Worm (Caenorhabditis elegans) whole organism, L3 larva: Measurements from ENCODE around the gene csa-1.

Source experiments
- R02D3.7 ChIP-seq: fragments of 150-350 bp; optimal IDR thresholded peaks from 2 replicates; lab custom pipeline; 2014; ENCODE audit warnings: missing biosample characterization, missing genetic modification characterization
- ZK546.5 ChIP-seq: sonication (generic microtip); optimal IDR thresholded peaks from 2 replicates; lab custom pipeline; 2017; ENCODE audit warnings: missing biosample characterization, missing genetic modification characterization
- ceh-28 ChIP-seq: fragments of 150-350 bp; optimal IDR thresholded peaks from 2 replicates; lab custom pipeline; 2014; ENCODE audit warnings: missing biosample characterization, missing genetic modification reagents, missing genetic modification characterization
- ceh-82 ChIP-seq: fragments of 150-350 bp; optimal IDR thresholded peaks from 2 replicates; lab custom pipeline; 2014; ENCODE audit warnings: missing biosample characterization, missing genetic modification characterization
- ceh-9 ChIP-seq: sonication (generic microtip); optimal IDR thresholded peaks from 2 replicates; lab custom pipeline; 2018; ENCODE audit warnings: missing biosample characterization, missing genetic modification characterization
- egl-27 ChIP-seq: sonication (generic microtip); optimal IDR thresholded peaks from 4 replicates; lab custom pipeline; 2017; ENCODE audit warnings: missing biosample characterization, missing genetic modification reagents, missing genetic modification characterization
- egl-5 ChIP-seq: fragments of 150-350 bp; optimal IDR thresholded peaks from 2 replicates; lab custom pipeline; 2017; ENCODE audit warnings: missing biosample characterization, missing genetic modification reagents, missing genetic modification characterization, inconsistent platforms
- elt-1 ChIP-seq: fragments of 150-350 bp; optimal IDR thresholded peaks from 2 replicates; lab custom pipeline; 2014; ENCODE audit warnings: missing biosample characterization, missing genetic modification characterization
- eor-1 ChIP-seq, 2 experiments: fragments of 150-350 bp; optimal IDR thresholded peaks; 2 replicates each; lab custom pipeline; 2014 to 2018; ENCODE audit warnings: missing biosample characterization in 2 of 2, missing genetic modification characterization in 2 of 2
- fkh-10 ChIP-seq: sonication (generic microtip); optimal IDR thresholded peaks from 2 replicates; lab custom pipeline; 2017; ENCODE audit warnings: missing biosample characterization, missing genetic modification reagents, missing genetic modification characterization
- jun-1 ChIP-seq: fragments of 150-350 bp; optimal IDR thresholded peaks from 2 replicates; lab custom pipeline; 2014; ENCODE audit warnings: missing biosample characterization, missing genetic modification reagents, missing genetic modification characterization
- lin-15B ChIP-seq: fragments of 150-350 bp; optimal IDR thresholded peaks from 2 replicates; lab custom pipeline; 2014; ENCODE audit warnings: missing biosample characterization, missing genetic modification characterization
- lsy-12 ChIP-seq: sonication (generic microtip); optimal IDR thresholded peaks from 2 replicates; lab custom pipeline; 2016; ENCODE audit warnings: mild to moderate bottlenecking, missing genetic modification characterization, missing compliant biosample characterization
- mdl-1 ChIP-seq: fragments of 150-350 bp; optimal IDR thresholded peaks from 2 replicates; lab custom pipeline; 2014; ENCODE audit warnings: missing biosample characterization, missing genetic modification characterization
- mml-1 ChIP-seq: fragments of 150-350 bp; sonication (generic microtip); optimal IDR thresholded peaks from 3 replicates; lab custom pipeline; 2014; ENCODE audit warnings: missing biosample characterization, missing genetic modification characterization
- nfya-1 ChIP-seq: sonication (generic microtip); optimal IDR thresholded peaks from 2 replicates; lab custom pipeline; 2017; ENCODE audit warnings: missing genetic modification characterization, mild to moderate bottlenecking, missing compliant biosample characterization, antibody characterized with exemption, moderate library complexity; ENCODE audit not compliant: insufficient read depth
- nhr-11 ChIP-seq: fragments of 150-350 bp; optimal IDR thresholded peaks from 2 replicates; lab custom pipeline; 2014; ENCODE audit warnings: missing biosample characterization, missing genetic modification characterization
- nhr-12 ChIP-seq: fragments of 150-350 bp; optimal IDR thresholded peaks from 2 replicates; lab custom pipeline; 2014; ENCODE audit warnings: missing biosample characterization, missing genetic modification characterization
- nhr-23 ChIP-seq: fragments of 150-350 bp; optimal IDR thresholded peaks from 2 replicates; lab custom pipeline; 2014; ENCODE audit warnings: missing biosample characterization, missing genetic modification reagents, missing genetic modification characterization
- nhr-237 ChIP-seq: fragments of 150-350 bp; optimal IDR thresholded peaks from 2 replicates; lab custom pipeline; 2014; ENCODE audit warnings: missing biosample characterization, missing genetic modification characterization
- nhr-25 ChIP-seq: sonication (generic microtip); optimal IDR thresholded peaks from 2 replicates; lab custom pipeline; 2017; ENCODE audit warnings: missing biosample characterization, missing genetic modification characterization
- nhr-28 ChIP-seq: fragments of 150-350 bp; optimal IDR thresholded peaks from 2 replicates; lab custom pipeline; 2014; ENCODE audit warnings: missing biosample characterization, missing genetic modification characterization
- nhr-43 ChIP-seq: sonication (generic microtip); optimal IDR thresholded peaks from 2 replicates; lab custom pipeline; 2016; ENCODE audit warnings: mild to moderate bottlenecking, missing genetic modification characterization, missing compliant biosample characterization; ENCODE audit not compliant: poor library complexity, severe bottlenecking
- nhr-76 ChIP-seq: fragments of 150-350 bp; sonication (generic microtip); optimal IDR thresholded peaks from 5 replicates; lab custom pipeline; 2014; ENCODE audit warnings: missing biosample characterization, missing genetic modification characterization
- pha-4 ChIP-seq: fragments of 150-350 bp; optimal IDR thresholded peaks from 2 replicates; lab custom pipeline; 2014; ENCODE audit warnings: missing biosample characterization, missing genetic modification reagents, missing genetic modification characterization
- sea-2 ChIP-seq: fragments of 150-350 bp; sonication (generic microtip); optimal IDR thresholded peaks from 4 replicates; lab custom pipeline; 2014; ENCODE audit warnings: missing biosample characterization, missing genetic modification reagents, missing genetic modification characterization
- snpc-4 ChIP-seq: fragments of 150-350 bp; optimal IDR thresholded peaks from 2 replicates; lab custom pipeline; 2014; ENCODE audit warnings: missing biosample characterization, missing genetic modification characterization
- tbx-2 ChIP-seq: sonication (generic microtip); optimal IDR thresholded peaks from 2 replicates; lab custom pipeline; 2016; ENCODE audit warnings: mild to moderate bottlenecking, missing genetic modification characterization, missing compliant biosample characterization
- unc-39 ChIP-seq: sonication (generic microtip); optimal IDR thresholded peaks from 4 replicates; lab custom pipeline; 2017; ENCODE audit warnings: missing biosample characterization, missing genetic modification characterization
- unc-62 ChIP-seq: fragments of 150-350 bp; sonication (generic microtip); optimal IDR thresholded peaks from 4 replicates; lab custom pipeline; 2014; ENCODE audit warnings: missing biosample characterization, missing genetic modification reagents, missing genetic modification characterization
- ztf-11 ChIP-seq: fragments of 150-350 bp; optimal IDR thresholded peaks from 2 replicates; lab custom pipeline; 2014; ENCODE audit warnings: missing biosample characterization, missing genetic modification characterization

Gene csa-1

ce11 chrII:9315692-9316091 lies 3.8 kb downstream of the csa-1 start:
- peak; percentile 1 for TF ChIP-seq nfya-1 (tag; lab: Kevin White, UChicago)
- no peak for TF ChIP-seq nhr-76 (tag; lab: Kevin White, UChicago)
- peak; percentile 59 for TF ChIP-seq unc-62 (GFP tag; lab: Kevin White, UChicago)

DNA sequence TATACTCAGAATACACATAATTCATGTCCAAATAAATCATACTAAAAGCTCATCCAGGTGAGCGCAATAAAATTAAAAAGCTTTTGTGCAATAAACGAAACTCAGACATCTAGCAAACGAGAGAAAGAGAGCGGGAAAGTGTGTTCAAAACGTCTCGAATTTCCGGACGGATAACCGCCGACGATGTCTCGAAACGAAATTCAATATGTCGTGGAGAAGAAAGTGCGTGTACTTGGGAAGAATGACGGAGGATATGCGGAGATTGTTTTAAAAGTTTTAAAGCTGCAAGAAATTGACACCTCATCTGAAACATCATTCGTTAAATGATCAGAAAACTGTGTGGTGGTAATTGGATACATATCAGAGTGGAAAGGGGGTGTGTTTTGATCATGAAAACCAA lies 4.8 kb downstream of the csa-1 start:
- TF ChIP-seq R02D3.7 (no peak), ceh-28 (no peak), eor-1 (tag; optimal IDR thresholded peaks at IDR 0.05; lab: Kevin White, UChicago) (no peak), nhr-43 (no peak), mml-1 (tag; lab: Kevin White, UChicago) (no peak), jun-1 (no peak), nhr-237 (tag; lab: Kevin White, UChicago) (no peak)

ce11 chrII:9313335-9313734 lies 6.2 kb downstream of the csa-1 start:
- no peak for TF ChIP-seq nhr-12 (tag; lab: Kevin White, UChicago)
- TF ChIP-seq ceh-9 (tag; lab: Kevin White, UChicago) = no peak
- TF ChIP-seq R02D3.7 = no peak
- TF ChIP-seq lin-15B (tag; lab: Kevin White, UChicago) = no peak
- TF ChIP-seq nhr-76 (tag; lab: Kevin White, UChicago) = no peak
- no peak for TF ChIP-seq ZK546.5 (tag; lab: Kevin White, UChicago)
- TF ChIP-seq snpc-4 (tag; lab: Kevin White, UChicago) = no peak
- TF ChIP-seq fkh-10 (GFP tag; lab: Kevin White, UChicago) = no peak
- TF ChIP-seq nhr-43 = no peak
- no peak for TF ChIP-seq mml-1 (tag; lab: Kevin White, UChicago)
- TF ChIP-seq egl-5 (tag; lab: Kevin White, UChicago) = no peak
- TF ChIP-seq nfya-1 (tag; lab: Kevin White, UChicago) = no peak
- no peak for TF ChIP-seq unc-39
- no peak for TF ChIP-seq egl-27 (tag; lab: Kevin White, UChicago)

- TF ChIP-seq nfya-1 (tag; lab: Kevin White, UChicago) (peak; percentile 9), fkh-10 (GFP tag; lab: Kevin White, UChicago) (peak; percentile 96), nhr-25 (tag; lab: Kevin White, UChicago) (no peak), mml-1 (tag; lab: Kevin White, UChicago) (no peak), ztf-11 (tag; lab: Kevin White, UChicago) (no peak), eor-1 (tag; optimal IDR thresholded peaks at IDR 0.05; lab: Kevin White, UChicago) (no peak), ZK546.5 (tag; lab: Kevin White, UChicago) (no peak), sea-2 (GFP tag; lab: Kevin White, UChicago) (peak; percentile 2), nhr-23 (tag; lab: Kevin White, UChicago) (no peak)
These were observed 7.8 kb downstream of the csa-1 start for ce11 chrII:9311702-9312101.

DNA sequence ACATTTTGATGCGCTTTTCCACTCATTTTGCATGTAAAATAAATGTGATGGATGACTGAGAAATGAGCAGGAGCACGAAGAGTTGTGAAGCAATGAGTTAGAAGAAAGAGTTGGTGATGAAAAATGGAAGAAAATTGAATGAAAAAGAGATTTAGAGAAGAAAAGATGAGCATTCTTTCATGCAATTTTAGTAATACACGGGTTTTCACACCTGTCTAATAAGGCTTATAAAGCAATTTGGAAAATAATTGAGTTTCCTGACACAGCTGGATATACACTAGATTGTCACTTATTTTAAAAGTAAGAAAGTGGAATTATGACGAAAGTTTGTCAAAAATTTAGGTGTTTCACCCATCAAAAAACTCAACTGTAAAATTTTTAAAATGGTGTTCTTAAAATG lies 8.7 kb downstream of the csa-1 start:
- no peak for TF ChIP-seq lin-15B (tag; lab: Kevin White, UChicago)
- no peak for TF ChIP-seq elt-1

ce11 chrII:9310204-9310603 lies 9.3 kb downstream of the csa-1 start, which contains the start of gene cam-1:
TSS of gene cam-1 (minus strand) at chrII:9310304.
- TF ChIP-seq egl-27 (tag; lab: Kevin White, UChicago) = no peak
- no peak for TF ChIP-seq mdl-1 (tag; lab: Kevin White, UChicago)
- TF ChIP-seq lsy-12 (tag; lab: Kevin White, UChicago) = no peak
- TF ChIP-seq unc-62 (GFP tag; lab: Kevin White, UChicago) = no peak
- no peak for TF ChIP-seq ceh-9 (tag; lab: Kevin White, UChicago)
- no peak for TF ChIP-seq nhr-43
- TF ChIP-seq nhr-23 (tag; lab: Kevin White, UChicago) = no peak
- no peak for TF ChIP-seq nhr-237 (tag; lab: Kevin White, UChicago)
- TF ChIP-seq nhr-28 (tag; lab: Kevin White, UChicago) = no peak
- TF ChIP-seq, all 47 proteins: peak for 0

DNA sequence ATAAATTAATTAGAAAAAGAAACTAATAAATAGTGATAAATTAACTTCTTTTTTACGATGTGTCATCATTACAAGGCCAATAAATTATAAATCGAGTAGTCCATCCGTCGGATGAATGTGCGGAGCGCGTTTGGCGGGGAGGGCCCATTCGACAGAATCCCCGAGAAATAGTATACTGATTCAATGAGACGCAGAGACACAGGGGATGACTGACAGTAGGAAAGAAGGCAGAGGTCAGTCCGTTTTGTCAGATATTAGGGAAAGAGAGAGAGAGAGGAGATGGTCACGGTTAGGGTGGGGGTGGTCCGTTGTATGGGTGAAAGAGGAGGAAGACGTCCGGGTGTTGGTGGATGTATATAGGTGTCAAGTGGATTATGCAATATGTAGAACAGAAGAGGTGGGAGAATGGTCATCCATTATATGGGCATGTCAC lies 10.9 kb downstream of the csa-1 start:
- TF ChIP-seq pha-4 (tag; lab: Kevin White, UChicago) (no peak), egl-5 (tag; lab: Kevin White, UChicago) (peak; percentile 34), sea-2 (GFP tag; lab: Kevin White, UChicago) (no peak), mml-1 (tag; lab: Kevin White, UChicago) (no peak), R02D3.7 (no peak), nhr-43 (no peak), snpc-4 (tag; lab: Kevin White, UChicago) (no peak), nhr-28 (tag; lab: Kevin White, UChicago) (no peak), egl-27 (tag; lab: Kevin White, UChicago) (no peak), ceh-28 (no peak), tbx-2 (tag; lab: Kevin White, UChicago) (no peak), nhr-11 (no peak), nfya-1 (tag; lab: Kevin White, UChicago) (peak; percentile 2), ceh-82 (tag; lab: Kevin White, UChicago) (no peak)
- TF ChIP-seq, all 47 proteins: peak for 2
